Fruit fly (Drosophila melanogaster): ENCODE measurements around the gene CG34107.

DNA sequence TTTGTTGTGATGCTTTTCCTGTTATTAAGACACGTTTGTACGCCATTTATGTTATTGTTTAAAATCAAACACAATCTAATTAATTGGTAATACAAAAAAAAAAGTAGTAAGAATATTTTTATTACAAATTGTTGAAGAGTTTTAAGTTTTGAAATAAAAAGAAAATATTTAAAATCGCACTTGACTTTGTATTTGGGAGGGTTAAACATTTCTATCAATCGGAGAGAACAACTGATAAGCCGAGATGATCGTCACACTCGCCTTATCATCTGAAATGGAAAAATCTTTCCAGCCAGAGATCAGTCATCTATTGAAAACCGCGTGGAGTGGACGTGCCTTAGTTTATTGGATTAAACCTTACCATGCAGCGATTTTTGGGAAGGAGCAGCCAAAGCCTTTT lies 26.5 kb downstream of the CG34107 start, which contains the start of gene CG3999:
- TF ChIP-seq psq (optimal IDR thresholded peaks at IDR 0.05): no peak
- no peak for TF ChIP-seq Myc (optimal IDR thresholded peaks at IDR 0.05)
- TF ChIP-seq h (optimal IDR thresholded peaks at IDR 0.05): no peak
- no peak for TF ChIP-seq insv (optimal IDR thresholded peaks at IDR 0.05)
- no peak for TF ChIP-seq Sin3A (optimal IDR thresholded peaks at IDR 0.05)

Data from Kc167 (cell line).